Fruit fly (Drosophila melanogaster): ENCODE measurements around the gene CG6432.

CG6432 gene

DNA sequence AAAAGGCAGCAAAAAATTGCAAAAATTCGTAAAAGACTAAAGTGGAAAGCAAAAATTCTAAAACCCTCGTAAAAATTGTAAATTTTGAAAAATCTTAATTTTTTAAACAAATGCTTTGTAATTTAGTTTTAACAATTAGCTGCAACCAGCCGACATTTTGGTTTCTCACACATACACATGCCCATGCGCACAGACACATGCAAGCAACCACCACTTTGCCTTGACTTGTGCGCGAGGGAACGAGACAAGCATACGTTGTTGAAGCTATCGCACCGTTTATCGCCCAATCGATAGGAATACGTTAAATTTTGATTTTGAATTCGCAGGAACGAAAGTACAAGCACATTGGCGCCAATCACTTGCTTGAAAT is 16.4 kb upstream of the CG6432 start:
- TF ChIP-seq CG9948 (tag; optimal IDR thresholded peaks at IDR 0.05) (no peak), Ets98B (GFP tag; IDR thresholded peaks at IDR 0.05) (peak; percentile 12; the same call in 1 of the 2 replicates), D1 (tag; optimal IDR thresholded peaks at IDR 0.05) (no peak), CG15710 (tag; optimal IDR thresholded peaks at IDR 0.05) (no peak), fd96Ca (GFP tag; IDR thresholded peaks at IDR 0.05) (no peak; the same call in 2 of the 3 replicates), Pif1A (GFP tag; optimal IDR thresholded peaks at IDR 0.05) (no peak), Pif1B (GFP tag; optimal IDR thresholded peaks at IDR 0.05) (no peak), rn (GFP tag; IDR thresholded peaks at IDR 0.05) (no peak), CG8301 (tag; optimal IDR thresholded peaks at IDR 0.05) (no peak)

DNA sequence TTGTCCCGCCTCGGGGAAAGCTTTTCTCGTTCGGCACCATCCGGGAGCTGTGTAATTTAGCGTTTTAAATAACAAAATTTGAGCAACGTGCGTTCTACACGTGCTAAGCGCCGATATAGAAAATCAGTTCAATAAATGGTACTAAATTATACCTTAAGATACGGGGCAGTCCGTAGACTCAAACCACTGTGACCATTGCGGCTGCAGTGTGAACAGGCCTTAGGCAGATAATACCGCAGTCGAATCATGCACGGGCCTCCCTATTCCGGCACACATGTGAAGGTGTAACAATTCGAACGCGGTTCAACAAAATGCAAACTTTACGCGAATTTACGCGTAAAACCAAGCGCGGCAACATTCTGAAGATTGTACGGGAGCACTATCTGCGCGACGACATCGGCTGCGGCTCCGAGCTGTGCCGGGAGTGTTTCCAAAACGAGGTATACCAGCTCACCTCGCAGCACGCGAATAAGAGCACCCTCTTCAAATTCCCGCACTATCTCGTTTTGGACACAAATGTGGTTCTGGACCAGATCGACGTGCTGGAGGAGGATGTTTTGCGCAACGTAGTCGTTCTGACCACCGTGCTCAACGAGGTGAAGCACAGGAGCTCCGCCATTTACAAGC is 3.4 kb upstream of the CG6432 start, which contains the start of the genes Rrp5 and Dis3:
TSS of gene Rrp5 (minus strand) at position 135 of the 627 bp plus-strand sequence.
TSS of gene Dis3 (plus strand) at position 252 of the 627 bp plus-strand sequence.
- TF ChIP-seq CG14655 (GFP tag; optimal IDR thresholded peaks at IDR 0.05) (no peak), Pif1A (GFP tag; optimal IDR thresholded peaks at IDR 0.05) (no peak), CG8159 (tag; optimal IDR thresholded peaks at IDR 0.05) (no peak), CG4496 (GFP tag; IDR thresholded peaks at IDR 0.05) (peak; percentile 35; the same call in 1 of the 3 replicates), CG32121 (GFP tag; IDR thresholded peaks at IDR 0.05) (no peak), fd96Ca (GFP tag; IDR thresholded peaks at IDR 0.05) (peak; percentile 41; the same call in 1 of the 3 replicates)

DNA sequence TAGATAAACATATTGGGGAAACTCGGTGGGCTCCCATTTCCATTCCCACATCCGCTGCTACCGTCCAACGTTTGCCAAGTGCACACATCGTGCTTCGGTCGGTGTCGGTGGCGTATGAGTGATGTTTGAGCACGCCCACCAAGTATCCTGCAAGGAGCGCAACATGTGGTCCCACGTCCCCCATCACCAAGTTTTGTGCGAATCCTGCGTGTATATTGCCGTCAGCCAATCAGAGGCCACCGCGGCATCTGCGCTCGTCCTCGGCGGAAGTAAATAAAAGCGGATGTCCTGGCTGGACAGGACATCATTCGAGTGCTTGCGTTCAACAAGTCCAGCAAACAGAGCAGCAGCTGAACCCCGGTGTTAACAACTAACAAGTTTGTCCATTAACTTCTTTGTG is 4.5 kb downstream of the CG6432 start, which contains the start of gene Ms:
TSS of gene Ms (plus strand) at position 301 of the 400 bp plus-strand sequence.
- TF ChIP-seq CG12605 (GFP tag; IDR thresholded peaks at IDR 0.05) (peak; percentile 37; the same call in 1 of the 2 replicates), fd96Ca (GFP tag; IDR thresholded peaks at IDR 0.05) (no peak), Ets98B (GFP tag; IDR thresholded peaks at IDR 0.05) (no peak)

DNA sequence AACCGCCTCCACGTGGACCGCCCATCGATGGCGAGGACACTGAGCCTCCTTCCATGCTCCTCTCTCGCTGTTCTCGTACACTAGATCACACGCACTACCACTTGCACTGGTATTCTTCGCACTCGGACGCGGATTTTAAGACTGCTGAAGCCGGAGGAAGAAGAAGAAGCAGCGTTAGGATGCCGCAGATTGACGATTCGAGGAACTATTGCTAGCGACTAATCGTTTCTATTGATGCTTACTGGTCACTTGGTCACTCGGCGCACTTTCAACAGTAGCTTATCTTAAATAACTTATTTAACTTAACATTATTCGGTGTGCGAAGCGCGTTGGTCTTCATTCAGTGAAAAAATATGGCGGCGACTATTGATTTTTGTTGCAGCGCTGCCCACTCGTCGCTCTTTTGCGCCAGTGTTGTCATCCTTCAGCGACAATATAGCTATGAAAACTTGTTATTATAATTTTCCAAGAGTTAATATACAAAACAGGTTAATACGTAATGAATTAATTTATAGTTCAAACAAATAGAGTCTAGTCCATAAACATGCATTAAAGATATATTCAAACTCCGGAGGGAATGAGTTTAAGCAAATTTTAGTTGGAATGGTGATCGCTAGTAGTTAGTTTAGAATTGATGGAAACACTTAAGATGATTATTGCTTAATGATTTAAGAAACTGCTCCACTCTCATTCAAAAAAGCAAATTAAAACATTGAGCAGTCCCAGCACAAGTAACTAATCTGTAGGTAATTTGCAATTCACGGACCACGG is 11.9 kb downstream of the CG6432 start, which contains the start of the genes CG5746 and CG6454:
TSS of gene CG5746 (minus strand) at position 372 of the 771 bp plus-strand sequence.
TSS of gene CG6454 (plus strand) at position 763 of the 771 bp plus-strand sequence.
- no peak for TF ChIP-seq Pif1A (GFP tag; optimal IDR thresholded peaks at IDR 0.05)
- no peak for TF ChIP-seq fd96Ca (GFP tag; IDR thresholded peaks at IDR 0.05)
- TF ChIP-seq CG9948 (tag; optimal IDR thresholded peaks at IDR 0.05), result no peak
- TF ChIP-seq CG15710 (tag; optimal IDR thresholded peaks at IDR 0.05), result peak; percentile 38
- TF ChIP-seq CG4496 (GFP tag; IDR thresholded peaks at IDR 0.05), result 0 out of 3 replicates have a peak, but pooled peaks have one; percentile 12
- TF ChIP-seq EcR (GFP tag; optimal IDR thresholded peaks at IDR 0.05), result no peak
- no peak for TF ChIP-seq CG10348 (GFP tag; IDR thresholded peaks at IDR 0.05)
- TF ChIP-seq CG8301 (tag; optimal IDR thresholded peaks at IDR 0.05), result no peak
- no peak for TF ChIP-seq CG8159 (tag; optimal IDR thresholded peaks at IDR 0.05)
- TF ChIP-seq CG34367 (tag; optimal IDR thresholded peaks at IDR 0.05), result no peak
- no peak for TF ChIP-seq CG32121 (GFP tag; IDR thresholded peaks at IDR 0.05)

DNA sequence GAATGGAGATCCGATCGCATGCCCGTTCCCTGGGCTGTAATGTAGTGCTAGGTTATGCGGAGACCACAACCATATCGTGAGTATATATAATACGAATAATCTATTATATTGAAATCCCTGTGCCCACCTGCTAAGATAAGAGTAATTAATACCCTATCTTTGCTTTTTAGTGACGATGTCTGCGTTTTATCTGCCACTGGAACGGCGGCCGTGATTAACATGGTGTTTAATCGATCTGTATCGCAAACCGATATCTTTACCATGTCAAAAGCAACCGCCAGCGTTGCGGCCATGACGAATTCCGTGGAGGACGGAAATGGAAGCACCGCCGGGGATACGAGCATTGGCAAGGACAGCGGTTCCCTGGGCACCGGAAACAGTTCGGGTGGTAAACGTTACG is 16.7 kb downstream of the CG6432 start:
- TF ChIP-seq CG32121 (GFP tag; IDR thresholded peaks at IDR 0.05), result no peak
- TF ChIP-seq fd96Ca (GFP tag; IDR thresholded peaks at IDR 0.05), result no peak
- no peak for TF ChIP-seq rn (GFP tag; IDR thresholded peaks at IDR 0.05)
- TF ChIP-seq CG10348 (GFP tag; IDR thresholded peaks at IDR 0.05), result no peak
- TF ChIP-seq CG4496 (GFP tag; IDR thresholded peaks at IDR 0.05), result no peak
- no peak for TF ChIP-seq CG8159 (tag; optimal IDR thresholded peaks at IDR 0.05)
- no peak for TF ChIP-seq Snoo (tag; optimal IDR thresholded peaks at IDR 0.05)
- TF ChIP-seq CG13204 (GFP tag; optimal IDR thresholded peaks at IDR 0.05), result no peak
- TF ChIP-seq CG14655 (GFP tag; optimal IDR thresholded peaks at IDR 0.05), result no peak
- TF ChIP-seq CG15710 (tag; optimal IDR thresholded peaks at IDR 0.05), result no peak
- TF ChIP-seq CG17806 (tag; optimal IDR thresholded peaks at IDR 0.05), result no peak
- TF ChIP-seq CG9948 (tag; optimal IDR thresholded peaks at IDR 0.05), result no peak
- TF ChIP-seq D1 (tag; optimal IDR thresholded peaks at IDR 0.05), result no peak
- TF ChIP-seq Pif1A (GFP tag; optimal IDR thresholded peaks at IDR 0.05), result no peak
- TF ChIP-seq EcR (GFP tag; optimal IDR thresholded peaks at IDR 0.05), result no peak
- no peak for TF ChIP-seq CG12605 (GFP tag; IDR thresholded peaks at IDR 0.05)

DNA sequence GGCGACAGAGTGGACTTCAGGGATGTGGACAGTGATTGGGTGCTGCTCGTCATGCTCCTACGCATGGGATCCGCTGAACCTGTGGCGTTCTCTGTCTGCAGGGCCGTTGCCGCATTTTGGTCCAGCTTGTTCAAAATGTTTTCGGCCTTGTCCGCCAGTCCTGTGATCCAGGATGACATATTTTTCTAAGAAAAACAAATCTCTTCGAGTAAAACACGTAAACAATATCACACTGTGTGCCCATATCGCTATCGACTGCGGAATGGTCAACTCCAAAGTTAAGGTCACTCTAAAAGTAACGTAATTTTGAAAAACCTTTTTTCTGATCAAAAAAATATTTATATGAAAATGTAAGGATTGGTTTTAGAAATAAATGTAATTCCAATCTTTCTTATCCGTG is 21.0 kb downstream of the CG6432 start, which contains the start of gene Golgin84:
TSS of gene Golgin84 (minus strand) at position 241 of the 400 bp plus-strand sequence.
- TF ChIP-seq CG34367 (tag; optimal IDR thresholded peaks at IDR 0.05) (no peak), CG10348 (GFP tag; IDR thresholded peaks at IDR 0.05) (no peak), CG4496 (GFP tag; IDR thresholded peaks at IDR 0.05) (no peak), fd96Ca (GFP tag; IDR thresholded peaks at IDR 0.05) (no peak), CG12605 (GFP tag; IDR thresholded peaks at IDR 0.05) (no peak), EcR (GFP tag; optimal IDR thresholded peaks at IDR 0.05) (no peak), CG17806 (tag; optimal IDR thresholded peaks at IDR 0.05) (no peak), Pif1A (GFP tag; optimal IDR thresholded peaks at IDR 0.05) (no peak), Ets98B (GFP tag; IDR thresholded peaks at IDR 0.05) (no peak), CG13204 (GFP tag; optimal IDR thresholded peaks at IDR 0.05) (no peak), CG14655 (GFP tag; optimal IDR thresholded peaks at IDR 0.05) (no peak), D1 (tag; optimal IDR thresholded peaks at IDR 0.05) (no peak), CG15710 (tag; optimal IDR thresholded peaks at IDR 0.05) (no peak), CG9948 (tag; optimal IDR thresholded peaks at IDR 0.05) (no peak), Pif1B (GFP tag; optimal IDR thresholded peaks at IDR 0.05) (no peak), CG32121 (GFP tag; IDR thresholded peaks at IDR 0.05) (no peak), CG8159 (tag; optimal IDR thresholded peaks at IDR 0.05) (no peak), gl (tag; optimal IDR thresholded peaks at IDR 0.05) (no peak), CG8301 (tag; optimal IDR thresholded peaks at IDR 0.05) (no peak)

Data from whole organism, pupa.